Worm (Caenorhabditis elegans) whole organism, L3 larva: ENCODE results near the gene F35C11.4.

Experiments used
- R02D3.7 ChIP-seq: fragments of 150-350 bp; optimal IDR thresholded peaks from 2 replicates; lab custom pipeline; 2014; ENCODE audit warnings: missing biosample characterization, missing genetic modification characterization
- aly-2 ChIP-seq: fragments of 150-350 bp; optimal IDR thresholded peaks from 2 replicates; lab custom pipeline; 2014; ENCODE audit warnings: missing biosample characterization, missing genetic modification characterization
- daf-12 ChIP-seq: fragments of 150-350 bp; optimal IDR thresholded peaks from 2 replicates; lab custom pipeline; 2014; ENCODE audit warnings: missing biosample characterization, missing genetic modification reagents, missing genetic modification characterization
- egl-5 ChIP-seq: fragments of 150-350 bp; optimal IDR thresholded peaks from 2 replicates; lab custom pipeline; 2017; ENCODE audit warnings: missing biosample characterization, missing genetic modification reagents, missing genetic modification characterization, inconsistent platforms
- jun-1 ChIP-seq: fragments of 150-350 bp; optimal IDR thresholded peaks from 2 replicates; lab custom pipeline; 2014; ENCODE audit warnings: missing biosample characterization, missing genetic modification reagents, missing genetic modification characterization
- lin-15B ChIP-seq: fragments of 150-350 bp; optimal IDR thresholded peaks from 2 replicates; lab custom pipeline; 2014; ENCODE audit warnings: missing biosample characterization, missing genetic modification characterization
- lin-39 ChIP-seq: fragments of 150-350 bp; optimal IDR thresholded peaks from 2 replicates; lab custom pipeline; 2018; ENCODE audit warnings: missing biosample characterization, missing genetic modification reagents, missing genetic modification characterization
- nhr-237 ChIP-seq: fragments of 150-350 bp; optimal IDR thresholded peaks from 2 replicates; lab custom pipeline; 2014; ENCODE audit warnings: missing biosample characterization, missing genetic modification characterization
- snpc-4 ChIP-seq: fragments of 150-350 bp; optimal IDR thresholded peaks from 2 replicates; lab custom pipeline; 2014; ENCODE audit warnings: missing biosample characterization, missing genetic modification characterization
- tbx-2 ChIP-seq: sonication (generic microtip); optimal IDR thresholded peaks from 2 replicates; lab custom pipeline; 2016; ENCODE audit warnings: mild to moderate bottlenecking, missing genetic modification characterization, missing compliant biosample characterization
- unc-39 ChIP-seq: sonication (generic microtip); optimal IDR thresholded peaks from 4 replicates; lab custom pipeline; 2017; ENCODE audit warnings: missing biosample characterization, missing genetic modification characterization
- unc-62 ChIP-seq: fragments of 150-350 bp; sonication (generic microtip); optimal IDR thresholded peaks from 4 replicates; lab custom pipeline; 2014; ENCODE audit warnings: missing biosample characterization, missing genetic modification reagents, missing genetic modification characterization

ce11 chrII:8253160-8253793, 4.5 kb downstream of the F35C11.4 start, which contains the start of gene F35C11.5:
- TF ChIP-seq snpc-4 (tag; lab: Kevin White, UChicago) (no peak), aly-2 (tag; lab: Kevin White, UChicago) (no peak), lin-15B (no peak), tbx-2 (no peak), jun-1 (no peak), egl-5 (tag; lab: Kevin White, UChicago) (no peak), nhr-237 (tag; lab: Kevin White, UChicago) (no peak), lin-39 (no peak), unc-62 (GFP tag; lab: Kevin White, UChicago) (no peak), unc-39 (tag; lab: Kevin White, UChicago) (no peak), daf-12 (tag; lab: Kevin White, UChicago) (no peak), R02D3.7 (tag; lab: Kevin White, UChicago) (no peak)
